Fruit fly (Drosophila melanogaster) whole organism, embryonic: ENCODE data around the gene CG34298.

Experiments used
- Ada2b ChIP-seq: fragments of 200-800 bp; sonication (Bioruptor generic); IDR thresholded peaks from 2 replicates; pipeline ENCODE4 v1.3.6; 2022; ENCODE audit warnings: missing biosample characterization, missing genetic modification characterization
- Bgb ChIP-seq: fragments of 200-800 bp; sonication (Bioruptor generic); IDR thresholded peaks from 2 replicates; pipeline ENCODE4 v1.3.6; 2022; ENCODE audit warnings: missing biosample characterization, missing genetic modification characterization; ENCODE audit not compliant: partially characterized antibody
- CG10321 ChIP-seq: fragments of 200-800 bp; sonication (Bioruptor generic); IDR thresholded peaks from 2 replicates; pipeline ENCODE4 v1.3.6; 2022; ENCODE audit warnings: missing biosample characterization, missing genetic modification characterization
- CG10366 ChIP-seq: fragments of 200-800 bp; sonication (Bioruptor generic); IDR thresholded peaks from 2 replicates; pipeline ENCODE4 v1.3.6; 2022; ENCODE audit warnings: missing biosample characterization, missing genetic modification characterization
- CG11398 ChIP-seq: fragments of 200-800 bp; sonication (Bioruptor generic); optimal IDR thresholded peaks from 2 replicates; lab custom pipeline; 2016; ENCODE audit warnings: missing biosample characterization, missing genetic modification characterization
- CG11456 ChIP-seq: fragments of 200-800 bp; sonication (Bioruptor generic); IDR thresholded peaks from 3 replicates; pipeline ENCODE4 v1.3.6; 2022; ENCODE audit warnings: missing biosample characterization, missing genetic modification characterization
- CG12219 ChIP-seq: fragments of 200-800 bp; sonication (Bioruptor generic); optimal IDR thresholded peaks from 3 replicates; lab custom pipeline; 2018; ENCODE audit warnings: missing biosample characterization, mild to moderate bottlenecking, missing genetic modification characterization
- CG12659 ChIP-seq: fragments of 200-800 bp; sonication (Bioruptor generic); optimal IDR thresholded peaks from 3 replicates; lab custom pipeline; 2017; ENCODE audit warnings: mild to moderate bottlenecking, missing biosample characterization, missing genetic modification reagents, missing genetic modification characterization
- CG16813 ChIP-seq: fragments of 200-800 bp; sonication (Bioruptor generic); IDR thresholded peaks from 3 replicates; pipeline ENCODE4 v1.3.6; 2022; ENCODE audit warnings: missing biosample characterization, missing genetic modification characterization; ENCODE audit not compliant: partially characterized antibody
- CG16815 ChIP-seq: fragments of 200-800 bp; sonication (Bioruptor generic); optimal IDR thresholded peaks from 3 replicates; lab custom pipeline; 2017; ENCODE audit warnings: missing biosample characterization, mild to moderate bottlenecking, missing genetic modification characterization
- CG17612 ChIP-seq: fragments of 200-800 bp; sonication (Bioruptor generic); IDR thresholded peaks from 2 replicates; pipeline ENCODE4 v1.3.6; 2022; ENCODE audit warnings: missing biosample characterization, missing genetic modification characterization
- CG17829 ChIP-seq: fragments of 200-800 bp; optimal IDR thresholded peaks from 2 replicates; lab custom pipeline; 2019; ENCODE audit warnings: missing biosample characterization, mild to moderate bottlenecking, missing genetic modification characterization, moderate library complexity
- CG2202 ChIP-seq: fragments of 200-800 bp; sonication (Bioruptor generic); optimal IDR thresholded peaks from 2 replicates; lab custom pipeline; 2018; ENCODE audit warnings: missing biosample characterization, mild to moderate bottlenecking, missing genetic modification characterization
- CG30403 ChIP-seq: fragments of 200-800 bp; sonication (Bioruptor generic); optimal IDR thresholded peaks from 3 replicates; lab custom pipeline; 2016; ENCODE audit warnings: missing biosample characterization, missing genetic modification characterization
- CG34224 ChIP-seq: fragments of 200-800 bp; sonication (Bioruptor generic); IDR thresholded peaks from 3 replicates; pipeline ENCODE4 v1.3.6; 2022; ENCODE audit warnings: missing biosample characterization, missing genetic modification characterization; ENCODE audit not compliant: partially characterized antibody
- CG34422 ChIP-seq: fragments of 200-800 bp; sonication (Bioruptor generic); IDR thresholded peaks from 3 replicates; pipeline ENCODE4 v1.3.6; 2022; ENCODE audit warnings: missing biosample characterization, missing genetic modification characterization
- CG3726 ChIP-seq: fragments of 200-800 bp; sonication (Bioruptor generic); IDR thresholded peaks from 3 replicates; pipeline ENCODE4, ENCODE4 v1.3.6; 2022; ENCODE audit warnings: missing biosample characterization, missing genetic modification characterization
- CG4328 ChIP-seq: fragments of 200-800 bp; sonication (Bioruptor generic); optimal IDR thresholded peaks from 3 replicates; lab custom pipeline; 2017; ENCODE audit warnings: missing biosample characterization, missing genetic modification reagents, missing genetic modification characterization
- CG6689 ChIP-seq: fragments of 200-800 bp; sonication (Bioruptor generic); IDR thresholded peaks from 2 replicates; pipeline ENCODE4 v1.3.6; 2022; ENCODE audit warnings: missing biosample characterization, missing genetic modification characterization
- CG6813 ChIP-seq: fragments of 200-800 bp; sonication (Bioruptor generic); optimal IDR thresholded peaks from 2 replicates; lab custom pipeline; 2017; ENCODE audit warnings: missing biosample characterization, missing genetic modification characterization, mild to moderate bottlenecking, moderate library complexity, missing genetic modification reagents
- D19B ChIP-seq: fragments of 200-800 bp; sonication (Bioruptor generic); optimal IDR thresholded peaks from 2 replicates; lab custom pipeline; 2017; ENCODE audit warnings: missing biosample characterization, mild to moderate bottlenecking, missing genetic modification characterization
- E2f2 ChIP-seq: fragments of 200-800 bp; sonication (Bioruptor generic); IDR thresholded peaks from 2 replicates; pipeline ENCODE4 v1.3.6; 2022; ENCODE audit warnings: missing biosample characterization, missing genetic modification characterization
- Hsf ChIP-seq: fragments of 200-800 bp; sonication (Bioruptor generic); optimal IDR thresholded peaks from 3 replicates; lab custom pipeline; 2016; ENCODE audit warnings: missing biosample characterization, missing genetic modification characterization
- Kr ChIP-seq: fragments of 200-800 bp; sonication (Bioruptor generic); optimal IDR thresholded peaks from 2 replicates; lab custom pipeline; 2017; ENCODE audit warnings: missing biosample characterization, mild to moderate bottlenecking, missing genetic modification characterization
- Lpt ChIP-seq: fragments of >200 bp; optimal IDR thresholded peaks from 2 replicates; lab custom pipeline; 2018; ENCODE audit warnings: missing biosample characterization, missing genetic modification characterization
- Oaz ChIP-seq: fragments of 200-800 bp; sonication (Bioruptor generic); IDR thresholded peaks from 2 replicates; pipeline ENCODE4 v1.3.6; 2022; ENCODE audit warnings: missing biosample characterization, missing genetic modification characterization
- PHDP ChIP-seq: fragments of 200-800 bp; sonication (Bioruptor generic); optimal IDR thresholded peaks from 3 replicates; lab custom pipeline; 2018; ENCODE audit warnings: missing biosample characterization, mild to moderate bottlenecking, missing genetic modification characterization, moderate library complexity
- Poxn ChIP-seq: fragments of 200-800 bp; sonication (Bioruptor generic); IDR thresholded peaks from 2 replicates; pipeline ENCODE4 v1.3.6; 2022; ENCODE audit warnings: missing biosample characterization, missing genetic modification characterization
- al ChIP-seq: fragments of 200-800 bp; sonication (Bioruptor generic); IDR thresholded peaks from 2 replicates; pipeline ENCODE4 v1.3.6; 2022; ENCODE audit warnings: missing biosample characterization, missing genetic modification characterization
- ap ChIP-seq: fragments of 200-800 bp; sonication (Bioruptor generic); IDR thresholded peaks from 2 replicates; pipeline ENCODE4 v1.3.6; 2022; ENCODE audit warnings: missing biosample characterization, missing genetic modification characterization
- ash1 ChIP-seq: fragments of 200-800 bp; sonication (Bioruptor generic); optimal IDR thresholded peaks from 2 replicates; lab custom pipeline; 2018; ENCODE audit warnings: missing biosample characterization, mild to moderate bottlenecking, missing genetic modification characterization
- bigmax ChIP-seq: fragments of 200-800 bp; sonication (Bioruptor generic); optimal IDR thresholded peaks from 2 replicates; lab custom pipeline; 2018; ENCODE audit warnings: missing biosample characterization, mild to moderate bottlenecking, missing genetic modification characterization
- cas ChIP-seq: fragments of 200-800 bp; sonication (Bioruptor generic); IDR thresholded peaks from 2 replicates; pipeline ENCODE4 v1.3.6; 2022; ENCODE audit warnings: missing biosample characterization, missing genetic modification characterization
- crol ChIP-seq: fragments of 200-800 bp; sonication (Bioruptor generic); IDR thresholded peaks from 2 replicates; pipeline ENCODE4 v1.3.6; 2022; ENCODE audit warnings: missing biosample characterization, missing genetic modification characterization
- crp ChIP-seq, 2 experiments: fragments of 200-800 bp; sonication (Bioruptor generic); optimal IDR thresholded peaks; 2 replicates in 1 of 2; 3 replicates in 1 of 2; lab custom pipeline; 2017; ENCODE audit warnings: missing biosample characterization in 2 of 2, missing genetic modification characterization in 2 of 2, mild to moderate bottlenecking in 1 of 2, moderate library complexity in 1 of 2
- ewg ChIP-seq: fragments of 200-800 bp; sonication (Bioruptor generic); optimal IDR thresholded peaks from 3 replicates; lab custom pipeline; 2017; ENCODE audit warnings: mild to moderate bottlenecking, missing biosample characterization, missing genetic modification reagents, missing genetic modification characterization
- fd102C ChIP-seq: fragments of 200-800 bp; sonication (Bioruptor generic); optimal IDR thresholded peaks from 2 replicates; lab custom pipeline; 2018; ENCODE audit warnings: missing biosample characterization, mild to moderate bottlenecking, missing genetic modification characterization, moderate library complexity
- fd3F ChIP-seq: fragments of 200-800 bp; sonication (Bioruptor generic); optimal IDR thresholded peaks from 2 replicates; lab custom pipeline; 2018; ENCODE audit warnings: missing biosample characterization, mild to moderate bottlenecking, missing genetic modification characterization, moderate library complexity
- fru ChIP-seq: fragments of >200 bp; optimal IDR thresholded peaks from 2 replicates; lab custom pipeline; 2017
- gcm ChIP-seq: fragments of 200-800 bp; sonication (Bioruptor generic); optimal IDR thresholded peaks from 2 replicates; lab custom pipeline; 2019; ENCODE audit warnings: missing biosample characterization, mild to moderate bottlenecking, missing genetic modification characterization, moderate library complexity
- jigr1 ChIP-seq: fragments of 200-800 bp; sonication (Bioruptor generic); IDR thresholded peaks from 3 replicates; pipeline ENCODE4 v1.3.6; 2022; ENCODE audit warnings: missing biosample characterization, missing genetic modification characterization
- lola ChIP-seq, 3 experiments: fragments of >200 bp in 2 of 3; fragments of 200-800 bp in 1 of 3; sonication (Bioruptor generic) in 1 of 3; optimal IDR thresholded peaks; 2 replicates each; lab custom pipeline; 2017 to 2019; ENCODE audit warnings: missing biosample characterization in 3 of 3, missing genetic modification characterization in 3 of 3, mild to moderate bottlenecking in 1 of 3, moderate library complexity in 1 of 3
- nerfin-1 ChIP-seq: fragments of 200-800 bp; sonication (Bioruptor generic); optimal IDR thresholded peaks from 3 replicates; lab custom pipeline; 2019; ENCODE audit warnings: missing biosample characterization, mild to moderate bottlenecking, missing genetic modification characterization, moderate library complexity
- org-1 ChIP-seq: fragments of 200-800 bp; sonication (Bioruptor generic); optimal IDR thresholded peaks from 2 replicates; lab custom pipeline; 2017; ENCODE audit warnings: missing biosample characterization, missing genetic modification characterization
- pros ChIP-seq: fragments of 200-800 bp; sonication (Bioruptor generic); optimal IDR thresholded peaks from 3 replicates; lab custom pipeline; 2019; ENCODE audit warnings: missing biosample characterization, mild to moderate bottlenecking, missing genetic modification characterization, moderate library complexity
- sd ChIP-seq: fragments of 200-800 bp; sonication (Bioruptor generic); optimal IDR thresholded peaks from 3 replicates; lab custom pipeline; 2018; ENCODE audit warnings: missing biosample characterization, mild to moderate bottlenecking, missing genetic modification characterization, moderate library complexity
- sna ChIP-seq: fragments of 200-800 bp; sonication (Bioruptor generic); IDR thresholded peaks from 2 replicates; pipeline ENCODE4 v1.3.6; 2022; ENCODE audit warnings: missing biosample characterization, missing genetic modification characterization; ENCODE audit not compliant: partially characterized antibody
- trem ChIP-seq: fragments of 200-800 bp; optimal IDR thresholded peaks from 3 replicates; lab custom pipeline; 2019; ENCODE audit warnings: missing biosample characterization, mild to moderate bottlenecking, missing genetic modification characterization, moderate library complexity
- unc-4 ChIP-seq: fragments of 200-800 bp; sonication (Bioruptor generic); IDR thresholded peaks from 2 replicates; pipeline ENCODE4 v1.3.6; 2022; ENCODE audit warnings: missing biosample characterization, missing genetic modification characterization; ENCODE audit not compliant: partially characterized antibody

Gene CG34298

dm6 chr3R:30021559-30022451 is 22.2 kb downstream of the CG34298 start, which contains the start of gene Mgat2 (continued):
- TF ChIP-seq CG4328 (GFP tag; lab: Kevin White, UChicago) (peak; percentile 9), CG11398 (peak; percentile 31), CG16813 (GFP tag; lab: Robert Waterston, UW) (peak; percentile 79), CG12659 (peak; percentile 29), pros (GFP tag; lab: Kevin White, UChicago) (peak; percentile 62), CG6689 (GFP tag; lab: Robert Waterston, UW) (no peak), CG34422 (GFP tag; lab: Robert Waterston, UW) (peak; percentile 79; the same call in 1 of the 3 replicates), Lpt (GFP tag; lab: Kevin White, UChicago) (no peak), CG16815 (no peak), trem (tag; lab: Kevin White, UChicago) (no peak), lola (GFP tag; optimal IDR thresholded peaks at IDR 0.05; lab: Kevin White, UChicago) (peak in 1 of 3 experiments; percentile 8), Poxn (GFP tag; lab: Robert Waterston, UW) (no peak), bigmax (GFP tag; lab: Kevin White, UChicago) (peak; percentile 15), Hsf (GFP tag; lab: Kevin White, UChicago) (no peak), CG2202 (peak; percentile 66), unc-4 (GFP tag; lab: Robert Waterston, UW) (peak; percentile 91), CG34224 (GFP tag; lab: Robert Waterston, UW) (peak; percentile 97), Ada2b (GFP tag; lab: Robert Waterston, UW) (no peak), jigr1 (GFP tag; lab: Robert Waterston, UW) (no peak), ash1 (GFP tag; lab: Kevin White, UChicago) (peak; percentile 62), CG30403 (GFP tag; lab: Kevin White, UChicago) (no peak), CG17612 (GFP tag; lab: Robert Waterston, UW) (no peak), Kr (no peak), ewg (GFP tag; lab: Kevin White, UChicago) (no peak), CG3726 (GFP tag; lab: Robert Waterston, UW) (no peak), PHDP (no peak), sd (peak; percentile 82), CG10366 (GFP tag; lab: Robert Waterston, UW) (no peak), CG12219 (GFP tag; lab: Kevin White, UChicago) (peak; percentile 59), E2f2 (GFP tag; lab: Robert Waterston, UW) (peak; percentile 85), CG10321 (peak; percentile 72), org-1 (GFP tag; lab: Kevin White, UChicago) (no peak), CG11456 (no peak), sna (GFP tag; lab: Robert Waterston, UW) (peak; percentile 91), fd102C (GFP tag; lab: Kevin White, UChicago) (no peak), crp (GFP tag; optimal IDR thresholded peaks at IDR 0.05; lab: Kevin White, UChicago) (peak; percentile 73 to 96), cas (GFP tag; lab: Robert Waterston, UW) (no peak), CG6813 (GFP tag; lab: Kevin White, UChicago) (peak; percentile 55), nerfin-1 (tag; lab: Kevin White, UChicago) (peak; percentile 84), crol (no peak), fd3F (no peak), ap (GFP tag; lab: Robert Waterston, UW) (no peak), Bgb (peak; percentile 81), gcm (peak; percentile 97), fru (lab: Kevin White, UChicago) (no peak), al (GFP tag; lab: Robert Waterston, UW) (no peak), D19B (GFP tag; lab: Kevin White, UChicago) (no peak), CG17829 (peak; percentile 71), Oaz (GFP tag; lab: Robert Waterston, UW) (no peak)
